Fruit fly (Drosophila melanogaster): ENCODE results near the gene Dtd.

Dtd gene

DNA sequence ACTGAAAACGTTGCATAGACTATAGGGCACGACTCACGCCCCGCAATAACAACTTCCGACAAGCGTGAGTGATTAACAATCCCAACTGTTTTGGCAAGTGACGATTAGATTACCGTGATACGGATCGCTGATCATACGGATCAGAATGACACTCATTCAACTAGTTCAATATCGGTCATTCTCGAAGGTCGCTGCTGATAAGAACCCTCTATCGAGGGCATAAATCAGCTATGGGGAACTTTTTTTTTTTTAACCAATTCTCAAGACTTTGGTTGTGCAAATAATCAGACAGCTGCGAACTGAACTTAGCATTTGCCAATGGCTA, 29.0 kb downstream of the Dtd start (continued):
- TF ChIP-seq C15 (GFP tag; IDR thresholded peaks at IDR 0.05), result no peak
- TF ChIP-seq dati (GFP tag; IDR thresholded peaks at IDR 0.05), result no peak
- TF ChIP-seq CG15269 (tag; optimal IDR thresholded peaks at IDR 0.05), result no peak
- TF ChIP-seq CG34376 (GFP tag; optimal IDR thresholded peaks at IDR 0.05), result peak; percentile 28
- no peak for TF ChIP-seq CG15514 (GFP tag; optimal IDR thresholded peaks at IDR 0.05)

DNA sequence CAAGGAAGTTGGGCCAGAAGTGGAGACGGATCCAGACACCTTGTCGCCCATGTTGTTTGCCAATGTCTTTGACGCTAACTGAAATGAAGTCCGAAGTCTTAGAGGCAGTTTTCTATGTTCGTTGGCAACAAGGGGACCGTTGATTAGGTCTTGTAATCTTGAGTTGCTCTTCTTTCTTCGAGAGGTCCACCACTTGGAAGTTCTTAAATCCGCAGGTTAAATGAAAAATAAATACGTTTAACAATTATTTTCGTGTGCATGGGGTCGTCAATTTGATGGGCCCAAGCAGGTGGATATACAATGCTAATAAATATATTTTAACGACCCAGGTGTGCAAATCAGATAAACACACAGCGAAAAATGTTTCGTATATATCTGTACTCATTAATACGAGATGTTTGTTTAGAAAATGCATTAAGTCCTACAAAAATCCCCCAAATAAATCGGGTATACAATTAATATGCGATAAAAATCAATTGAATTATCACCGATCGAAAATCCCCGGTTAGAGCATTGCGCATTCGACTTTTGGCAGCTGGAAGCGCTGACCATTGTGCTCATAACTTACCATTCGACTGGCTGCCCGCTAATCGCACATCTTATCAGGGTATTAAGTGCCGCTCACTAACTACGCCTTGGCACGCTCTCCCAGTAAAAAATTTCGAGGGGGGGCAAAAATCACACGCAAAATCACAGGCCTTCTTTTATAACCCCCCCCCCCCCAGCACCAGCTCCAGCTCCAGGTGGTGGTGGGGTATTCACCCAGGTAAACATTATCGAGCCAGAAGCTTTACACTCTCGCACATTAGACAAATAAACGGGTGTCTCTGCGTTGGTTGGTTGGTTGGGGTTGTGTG, 30.9 kb downstream of the Dtd start, which contains the start of gene PGRP-LB:
Gene PGRP-LB, minus strand, starts transcription at position 51 of the 857 bp plus-strand sequence.
- TF ChIP-seq Sry-β (GFP tag; optimal IDR thresholded peaks at IDR 0.05) (no peak), Camta (GFP tag; optimal IDR thresholded peaks at IDR 0.05) (no peak), BtbVII (GFP tag; optimal IDR thresholded peaks at IDR 0.05) (no peak), CG7357 (GFP tag; IDR thresholded peaks at IDR 0.05) (no peak), ems (GFP tag; optimal IDR thresholded peaks at IDR 0.05) (no peak), CG8388 (GFP tag; optimal IDR thresholded peaks at IDR 0.05) (no peak), Hmr (GFP tag; optimal IDR thresholded peaks at IDR 0.05) (peak; percentile 50), Optix (GFP tag; IDR thresholded peaks at IDR 0.05) (no peak), phol (tag; optimal IDR thresholded peaks at IDR 0.05) (peak; percentile 7), CTCF (GFP tag; optimal IDR thresholded peaks at IDR 0.05) (no peak), CG18764 (GFP tag; optimal IDR thresholded peaks at IDR 0.05) (no peak), NfI (GFP tag; optimal IDR thresholded peaks at IDR 0.05) (peak; percentile 7), croc (GFP tag; conservative IDR thresholded peaks at IDR 0.05) (no peak), ac (GFP tag; optimal IDR thresholded peaks at IDR 0.05) (no peak), cas (GFP tag; IDR thresholded peaks at IDR 0.05) (no peak), CG3065 (GFP tag; optimal IDR thresholded peaks at IDR 0.05) (no peak), cato (GFP tag; optimal IDR thresholded peaks at IDR 0.05; ENCODE audit: borderline replicate concordance) (no peak), hbn (GFP tag; IDR thresholded peaks at IDR 0.05; ENCODE audit: partially characterized antibody) (no peak), ap (GFP tag; IDR thresholded peaks at IDR 0.05) (no peak), CG32772 (GFP tag; IDR thresholded peaks at IDR 0.05) (no peak), Ets97D (GFP tag; optimal IDR thresholded peaks at IDR 0.05) (no peak), Dip3 (GFP tag; optimal IDR thresholded peaks at IDR 0.05) (peak; percentile 25), CrebB (tag; optimal IDR thresholded peaks at IDR 0.05) (no peak), YL-1 (GFP tag; optimal IDR thresholded peaks at IDR 0.05) (no peak), Bteb2 (GFP tag; optimal IDR thresholded peaks at IDR 0.05) (no peak), NFAT (GFP tag; IDR thresholded peaks at IDR 0.05) (no peak), ind (GFP tag; optimal IDR thresholded peaks at IDR 0.05) (peak; percentile 7), sna (GFP tag; IDR thresholded peaks at IDR 0.05; ENCODE audit: partially characterized antibody) (no peak), Taf1 (GFP tag; IDR thresholded peaks at IDR 0.05) (no peak), pb (GFP tag; optimal IDR thresholded peaks at IDR 0.05) (no peak), CG34376 (GFP tag; optimal IDR thresholded peaks at IDR 0.05) (no peak), ewg (GFP tag; optimal IDR thresholded peaks at IDR 0.05) (no peak), CG14050 (GFP tag; IDR thresholded peaks at IDR 0.05) (no peak), Ravus (GFP tag; IDR thresholded peaks at IDR 0.05) (no peak), CG2889 (GFP tag; IDR thresholded peaks at IDR 0.05) (no peak), CG2202 (tag; optimal IDR thresholded peaks at IDR 0.05) (no peak), sug (tag; optimal IDR thresholded peaks at IDR 0.05) (peak; percentile 93), jumu (GFP tag; optimal IDR thresholded peaks at IDR 0.05) (no peak), tx (GFP tag; optimal IDR thresholded peaks at IDR 0.05) (no peak), disco-r (GFP tag; optimal IDR thresholded peaks at IDR 0.05) (no peak), CG17361 (GFP tag; IDR thresholded peaks at IDR 0.05) (peak; percentile 36; the same call in 1 of the 3 replicates), CG3838 (GFP tag; optimal IDR thresholded peaks at IDR 0.05) (no peak), dmrt11E (tag; optimal IDR thresholded peaks at IDR 0.05) (no peak), slbo (GFP tag; IDR thresholded peaks at IDR 0.05) (peak; percentile 36; the same call in 1 of the 2 replicates), Kr (GFP tag; optimal IDR thresholded peaks at IDR 0.05) (no peak), schlank (tag; optimal IDR thresholded peaks at IDR 0.05) (no peak)

Measured in whole organism, embryonic.